Fruit fly (Drosophila melanogaster) whole organism: ENCODE measurements around the gene Syn.

Experiments
- CG8478 ChIP-seq: fragments of >200 bp; optimal IDR thresholded peaks from 2 replicates; lab custom pipeline; 2018; ENCODE audit warnings: inconsistent platforms
- Dll ChIP-seq: fragments of >200 bp; optimal IDR thresholded peaks from 2 replicates; lab custom pipeline; 2017
- EcR ChIP-seq, 2 experiments: fragments of >200 bp; optimal IDR thresholded peaks; 2 replicates each; lab custom pipeline; 2017; ENCODE audit warnings: missing biosample characterization in 2 of 2, missing genetic modification characterization in 2 of 2, missing genetic modification reagents in 2 of 2
- pan ChIP-seq: fragments of >200 bp; optimal IDR thresholded peaks from 2 replicates; lab custom pipeline; 2017
- psq ChIP-seq: fragments of >200 bp; optimal IDR thresholded peaks from 2 replicates; lab custom pipeline; 2017
- usp ChIP-seq: fragments of >200 bp; optimal IDR thresholded peaks from 2 replicates; lab custom pipeline; 2017; ENCODE audit warnings: missing biosample characterization, missing genetic modification characterization, mixed read lengths

Gene Syn

DNA sequence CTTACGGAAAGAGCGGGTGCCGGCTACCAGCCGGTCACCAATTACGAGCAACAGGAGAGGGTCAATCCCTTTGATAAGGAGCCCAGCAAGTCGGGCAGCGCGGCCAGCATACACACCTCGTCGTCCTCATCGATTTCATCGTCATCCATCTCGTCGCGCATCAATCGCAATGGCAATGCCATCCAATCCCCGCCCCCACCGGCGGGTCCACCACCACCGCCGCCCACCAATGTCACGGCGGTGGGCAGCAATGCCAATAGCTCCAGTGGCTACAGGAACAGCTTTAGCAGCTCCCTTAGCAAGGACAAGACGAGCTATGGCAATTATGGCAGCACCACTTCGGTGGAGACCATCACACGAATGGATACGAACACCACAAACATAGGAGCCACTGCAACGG is 27.5 kb downstream of the Syn start:
- no peak for TF ChIP-seq usp (GFP tag; lab: Kevin White, UChicago)
- TF ChIP-seq CG8478 (lab: Kevin White, UChicago) = no peak
- no peak for TF ChIP-seq psq (lab: Kevin White, UChicago)
- no peak for TF ChIP-seq pan
- TF ChIP-seq EcR (GFP tag; optimal IDR thresholded peaks at IDR 0.05; lab: Kevin White, UChicago) = no peak
- no peak for TF ChIP-seq Dll

DNA sequence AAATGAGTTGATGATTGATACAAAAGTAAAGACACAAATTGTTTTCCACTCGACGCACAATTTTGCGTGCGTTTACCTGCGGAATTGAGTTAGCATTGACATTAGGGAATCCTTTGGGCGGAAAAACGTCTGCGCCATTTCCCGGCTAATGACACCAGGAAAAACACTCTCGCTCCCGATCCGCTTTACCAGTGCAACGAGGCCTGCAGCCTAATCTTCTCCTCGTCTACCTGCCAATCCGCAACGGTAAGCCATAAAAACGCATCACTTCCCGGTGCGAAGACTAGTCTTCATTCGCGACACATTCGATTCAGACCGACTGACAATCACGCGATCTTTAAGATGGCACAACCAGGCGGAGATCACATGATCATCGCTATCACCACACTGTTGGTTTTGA is 31.9 kb downstream of the Syn start, which contains the start of gene CG12420:
CG12420 (plus strand) TSS at position 283 of the 400 bp plus-strand sequence.
- TF ChIP-seq pan = no peak
- no peak for TF ChIP-seq psq (lab: Kevin White, UChicago)
- no peak for TF ChIP-seq CG8478 (lab: Kevin White, UChicago)
- TF ChIP-seq EcR (GFP tag; optimal IDR thresholded peaks at IDR 0.05; lab: Kevin White, UChicago) = no peak
- TF ChIP-seq Dll = no peak
- no peak for TF ChIP-seq usp (GFP tag; lab: Kevin White, UChicago)

DNA sequence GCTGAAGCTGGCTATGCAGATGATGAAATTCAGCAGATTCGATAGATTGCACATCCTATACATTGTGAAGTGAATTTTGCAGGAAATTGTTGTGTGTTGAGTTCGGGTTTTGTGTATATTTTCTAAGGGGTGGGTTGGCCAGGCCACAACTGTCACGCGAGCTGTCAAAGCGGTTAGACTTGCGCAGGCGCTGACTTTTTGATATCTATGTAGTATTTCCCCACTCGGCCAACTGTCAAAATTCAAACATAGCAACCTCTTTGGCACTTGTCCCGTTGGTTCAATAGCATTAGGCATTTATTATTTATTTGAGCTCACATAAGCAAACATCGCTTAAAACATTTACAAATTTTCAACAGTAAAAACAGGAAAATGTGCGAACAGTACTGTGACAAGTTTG is 34.1 kb downstream of the Syn start, which contains the start of the genes CG12817 and CG34107:
CG12817 (minus strand) TSS at position 132 of the 400 bp plus-strand sequence.
CG34107 (plus strand) TSS at position 316 of the 400 bp plus-strand sequence.
- no peak for TF ChIP-seq pan
- TF ChIP-seq EcR (GFP tag; optimal IDR thresholded peaks at IDR 0.05; lab: Kevin White, UChicago) = no peak
- TF ChIP-seq psq (lab: Kevin White, UChicago) = no peak
- no peak for TF ChIP-seq usp (GFP tag; lab: Kevin White, UChicago)
- no peak for TF ChIP-seq Dll

DNA sequence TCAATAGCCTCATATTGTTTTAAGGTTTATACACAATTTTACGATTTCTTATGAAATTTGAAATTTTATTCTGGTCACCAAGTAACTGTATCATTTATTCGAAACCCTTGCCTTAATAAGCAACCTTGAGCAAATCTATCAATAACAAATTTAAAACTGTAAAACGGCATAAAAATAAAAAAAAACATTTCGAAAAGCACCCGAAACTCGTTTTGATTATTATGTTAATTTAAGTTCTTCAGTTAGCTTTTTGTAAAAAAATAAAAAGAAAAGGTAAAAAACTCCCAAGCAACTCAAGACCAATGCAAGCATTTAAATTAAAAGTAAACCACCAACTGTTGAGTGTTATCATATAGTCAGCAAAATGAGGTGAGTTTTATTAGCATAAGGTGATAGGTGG is 34.9 kb downstream of the Syn start, which contains the start of gene CG42795:
CG42795 (plus strand) TSS at position 301 of the 400 bp plus-strand sequence.
- TF ChIP-seq Dll (no peak), usp (GFP tag; lab: Kevin White, UChicago) (no peak), psq (lab: Kevin White, UChicago) (no peak), CG8478 (lab: Kevin White, UChicago) (no peak), EcR (GFP tag; optimal IDR thresholded peaks at IDR 0.05; lab: Kevin White, UChicago) (no peak), pan (no peak)

DNA sequence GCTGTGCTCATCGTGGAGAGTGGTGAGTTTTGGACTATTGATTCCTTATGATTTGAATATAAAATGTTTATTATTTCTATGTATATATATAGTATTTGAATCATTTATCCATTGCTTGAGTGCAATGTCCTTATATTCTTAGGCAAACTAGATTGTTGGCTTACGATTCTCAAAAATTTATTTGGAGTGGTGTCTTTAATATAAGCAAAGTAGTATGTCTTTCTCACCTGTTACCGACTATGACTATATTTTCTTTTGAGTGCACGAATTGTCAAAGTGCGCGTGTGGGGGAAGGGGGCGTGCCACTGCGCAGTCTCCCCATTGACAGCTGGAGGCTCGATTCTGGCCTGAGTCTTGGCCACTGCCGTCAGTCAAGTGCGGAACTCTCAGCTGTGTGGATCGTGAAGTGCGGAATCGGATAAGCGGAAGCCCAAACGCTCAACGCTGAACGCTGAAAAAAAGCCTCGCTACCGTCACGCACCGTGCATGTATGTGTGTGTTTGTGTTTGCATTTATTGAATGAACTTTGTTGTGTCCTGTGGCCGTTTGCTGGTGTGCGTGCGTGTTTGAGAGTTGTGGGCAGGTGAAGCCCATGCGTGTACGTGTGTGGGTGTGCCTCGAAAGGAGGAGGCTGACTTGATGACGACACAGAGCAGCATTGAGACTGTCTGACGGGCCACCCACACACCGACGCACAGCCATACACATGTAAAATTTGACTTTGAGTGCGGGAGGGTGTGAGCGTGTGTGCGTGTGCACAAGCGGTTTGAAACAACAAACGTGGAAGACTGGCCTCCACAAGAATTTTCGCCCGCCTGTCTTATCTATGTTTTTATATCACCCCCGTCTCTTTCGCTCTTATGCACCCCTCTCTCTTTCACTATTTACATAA is 35.9 kb downstream of the Syn start:
- TF ChIP-seq psq (lab: Kevin White, UChicago) (no peak), usp (GFP tag; lab: Kevin White, UChicago) (no peak)

DNA sequence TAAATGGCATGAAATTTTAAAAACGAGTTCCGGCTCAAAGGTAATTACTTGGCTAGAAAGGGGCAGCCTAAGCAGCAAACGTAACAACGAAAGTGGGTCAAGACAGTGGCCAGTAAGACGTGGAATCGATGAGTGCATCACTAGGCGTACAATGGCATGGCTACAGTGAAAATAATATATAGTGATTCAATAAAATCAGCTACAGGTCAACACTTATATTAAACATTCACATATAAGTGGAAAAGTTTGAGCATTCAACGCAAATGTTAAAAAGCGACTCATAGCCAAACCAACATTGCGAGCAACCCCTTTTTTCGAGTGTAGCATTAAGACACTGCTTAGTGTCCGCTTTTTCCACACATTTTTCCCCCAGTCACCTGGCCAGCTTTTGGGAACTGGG is 37.5 kb downstream of the Syn start:
- no peak for TF ChIP-seq psq (lab: Kevin White, UChicago)
- TF ChIP-seq Dll = no peak
- no peak for TF ChIP-seq EcR (GFP tag; optimal IDR thresholded peaks at IDR 0.05; lab: Kevin White, UChicago)
- no peak for TF ChIP-seq usp (GFP tag; lab: Kevin White, UChicago)
- TF ChIP-seq CG8478 (lab: Kevin White, UChicago) = no peak
- TF ChIP-seq pan = no peak

DNA sequence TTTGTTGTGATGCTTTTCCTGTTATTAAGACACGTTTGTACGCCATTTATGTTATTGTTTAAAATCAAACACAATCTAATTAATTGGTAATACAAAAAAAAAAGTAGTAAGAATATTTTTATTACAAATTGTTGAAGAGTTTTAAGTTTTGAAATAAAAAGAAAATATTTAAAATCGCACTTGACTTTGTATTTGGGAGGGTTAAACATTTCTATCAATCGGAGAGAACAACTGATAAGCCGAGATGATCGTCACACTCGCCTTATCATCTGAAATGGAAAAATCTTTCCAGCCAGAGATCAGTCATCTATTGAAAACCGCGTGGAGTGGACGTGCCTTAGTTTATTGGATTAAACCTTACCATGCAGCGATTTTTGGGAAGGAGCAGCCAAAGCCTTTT is 60.7 kb downstream of the Syn start, which contains the start of gene CG3999:
CG3999 (plus strand) TSS at position 301 of the 400 bp plus-strand sequence.
- TF ChIP-seq usp (GFP tag; lab: Kevin White, UChicago) (no peak), CG8478 (lab: Kevin White, UChicago) (no peak), EcR (GFP tag; optimal IDR thresholded peaks at IDR 0.05; lab: Kevin White, UChicago) (no peak), psq (lab: Kevin White, UChicago) (no peak), Dll (no peak), pan (no peak)

DNA sequence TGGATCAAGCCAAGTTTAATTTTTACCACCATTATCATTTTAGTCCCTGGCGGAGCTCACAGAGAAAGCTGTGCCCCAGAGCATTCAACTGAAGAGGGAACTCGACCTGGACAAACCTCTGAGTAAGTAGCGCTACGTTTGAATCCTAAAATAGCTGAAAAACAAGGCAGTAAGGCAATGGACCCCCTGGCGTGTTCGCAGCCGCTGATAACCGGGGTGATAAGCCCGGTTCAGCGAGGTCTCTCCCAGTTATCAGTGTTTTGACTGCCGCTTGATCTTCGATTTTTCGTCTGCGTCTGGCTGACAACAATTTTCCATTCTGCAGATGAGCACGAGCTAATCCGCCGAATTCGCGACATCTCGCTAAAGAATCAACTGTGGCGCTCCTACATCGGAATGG is 61.4 kb downstream of the Syn start:
- TF ChIP-seq Dll (no peak), psq (lab: Kevin White, UChicago) (no peak), EcR (GFP tag; optimal IDR thresholded peaks at IDR 0.05; lab: Kevin White, UChicago) (no peak), usp (GFP tag; lab: Kevin White, UChicago) (no peak), pan (no peak)

DNA sequence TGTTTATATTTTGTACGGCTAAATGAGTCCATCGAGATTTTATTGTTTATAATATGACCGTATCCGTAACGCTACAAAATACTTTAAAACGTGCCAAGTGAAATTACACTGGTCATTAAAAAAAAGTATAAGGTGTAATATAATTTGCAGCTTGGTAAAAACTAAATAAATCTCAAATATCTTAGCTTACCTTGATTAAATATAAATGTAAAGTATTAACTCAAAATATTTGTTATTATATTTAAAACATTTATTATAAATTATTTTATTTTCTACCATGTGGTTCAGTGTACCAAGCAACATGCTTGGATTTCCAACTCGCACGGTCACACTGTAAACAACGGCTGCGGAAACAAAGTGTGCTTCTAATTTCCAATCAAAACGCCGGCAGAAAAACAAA is 71.3 kb downstream of the Syn start, which contains the start of the genes Sirt6 and pont:
Sirt6 (minus strand) TSS at position 50 of the 400 bp plus-strand sequence.
pont (plus strand) TSS at position 324 of the 400 bp plus-strand sequence.
- no peak for TF ChIP-seq psq (lab: Kevin White, UChicago)
- TF ChIP-seq Dll = no peak
- TF ChIP-seq CG8478 (lab: Kevin White, UChicago) = no peak
- no peak for TF ChIP-seq pan
- TF ChIP-seq usp (GFP tag; lab: Kevin White, UChicago) = no peak
- no peak for TF ChIP-seq EcR (GFP tag; optimal IDR thresholded peaks at IDR 0.05; lab: Kevin White, UChicago)

DNA sequence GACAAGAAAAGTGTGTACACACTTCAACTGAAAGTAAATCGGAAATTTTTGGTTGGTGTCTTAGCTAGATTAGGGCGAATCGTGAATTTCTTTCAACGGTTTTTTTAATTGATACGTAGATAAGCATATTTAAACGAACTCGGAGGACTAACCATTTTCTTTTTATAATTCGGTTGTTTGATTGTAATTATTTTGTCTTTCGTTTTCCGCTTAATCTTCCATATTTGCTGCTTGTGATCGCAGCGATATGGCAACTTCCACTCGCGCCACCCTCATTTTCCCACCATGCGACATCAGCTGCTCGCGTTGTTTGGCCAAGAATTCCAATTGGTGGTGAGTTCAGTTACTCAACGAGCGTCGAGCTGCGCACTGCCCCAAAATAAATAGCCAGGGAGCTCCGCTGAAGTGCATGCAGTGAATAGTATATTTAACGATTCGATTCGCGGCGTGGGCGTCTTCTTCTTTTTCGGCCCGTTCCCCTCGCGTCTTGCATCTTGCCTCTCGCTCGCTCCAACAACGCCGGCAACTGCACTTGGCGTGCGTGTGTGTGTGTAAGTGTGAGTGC is 73.6 kb downstream of the Syn start, which contains the start of gene Nuak:
Nuak (plus strand) TSS at position 335 of the 565 bp plus-strand sequence.
- TF ChIP-seq EcR (GFP tag; optimal IDR thresholded peaks at IDR 0.05; lab: Kevin White, UChicago) (no peak), Dll (no peak), CG8478 (lab: Kevin White, UChicago) (no peak), psq (lab: Kevin White, UChicago) (no peak), pan (no peak), usp (GFP tag; lab: Kevin White, UChicago) (no peak)

DNA sequence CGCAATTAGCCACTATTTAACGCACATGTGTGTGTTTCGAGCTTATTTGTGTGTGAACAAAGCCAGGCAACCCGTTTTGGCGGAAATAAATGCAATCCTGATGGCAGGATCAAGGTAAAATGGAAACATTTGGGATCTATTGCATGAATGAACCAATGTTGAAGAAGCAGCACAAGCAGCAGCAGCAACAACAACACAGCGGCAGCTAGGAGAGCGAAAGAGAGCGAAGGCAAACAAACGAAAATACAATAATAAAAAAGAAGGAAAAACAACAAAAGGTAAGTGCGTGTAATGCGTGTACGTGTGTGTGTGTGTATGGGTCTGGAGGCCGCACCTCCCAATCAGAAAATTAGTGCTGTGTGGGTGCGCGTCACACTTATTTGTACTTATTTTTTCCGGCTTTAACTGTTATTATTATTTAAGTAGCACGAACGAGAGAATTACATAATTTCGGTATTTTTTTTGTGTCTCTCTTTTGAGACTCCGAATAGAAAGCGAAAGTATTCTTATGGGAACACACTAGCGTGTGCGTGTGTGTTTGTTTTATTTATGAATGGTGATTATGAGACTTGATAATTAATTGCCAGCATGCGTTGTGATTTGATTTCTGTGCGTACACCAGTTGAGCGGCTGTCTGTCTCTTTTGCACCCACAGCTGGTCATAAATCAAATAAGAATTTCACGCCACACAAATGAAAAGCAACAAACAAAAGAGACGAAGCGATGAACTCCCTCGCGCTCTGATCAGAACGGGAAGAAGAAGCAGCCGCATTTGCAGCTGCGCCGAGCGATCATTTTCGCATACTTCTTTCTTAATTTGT is 74.3 kb downstream of the Syn start:
- TF ChIP-seq Dll (peak; percentile 4), usp (GFP tag; lab: Kevin White, UChicago) (no peak)
